Fruit fly (Drosophila melanogaster): Measurements from ENCODE around the gene SPE.

Gene SPE

DNA sequence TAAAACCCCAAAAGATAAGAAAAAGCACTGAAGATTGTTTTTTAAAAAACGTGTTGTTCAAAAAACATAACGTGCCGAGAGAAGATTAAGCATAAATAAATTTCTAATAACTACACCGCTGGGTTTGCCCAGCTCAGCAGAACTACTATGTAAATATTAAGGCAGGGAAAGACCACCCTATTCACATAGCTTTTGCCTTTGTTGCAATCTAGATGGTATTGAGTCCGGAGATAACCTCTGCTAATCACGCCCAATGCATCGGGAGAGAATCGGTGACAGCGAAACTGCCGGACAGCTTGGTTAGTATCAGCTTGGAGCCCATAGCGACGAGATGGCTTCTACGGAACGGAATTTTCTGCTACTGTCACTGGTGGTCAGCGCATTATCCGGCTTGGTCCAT is at the start of gene SPE:
TSS of gene SPE (plus strand) at position 301 of the 400 bp plus-strand sequence.
- TF ChIP-seq Rel (GFP tag; optimal IDR thresholded peaks at IDR 0.05) (no peak), Rel (tag; optimal IDR thresholded peaks at IDR 0.05) (peak; percentile 68), foxo (GFP tag; optimal IDR thresholded peaks at IDR 0.05) (no peak), sage (GFP tag; optimal IDR thresholded peaks at IDR 0.05) (no peak)

- TF ChIP-seq ey (GFP tag; optimal IDR thresholded peaks at IDR 0.05) (no peak), foxo (GFP tag; optimal IDR thresholded peaks at IDR 0.05) (no peak), CG9705 (GFP tag; optimal IDR thresholded peaks at IDR 0.05) (no peak), usp (GFP tag; optimal IDR thresholded peaks at IDR 0.05) (no peak), Hnf4 (GFP tag; optimal IDR thresholded peaks at IDR 0.05) (no peak), pan (optimal IDR thresholded peaks at IDR 0.05) (no peak), Myc (optimal IDR thresholded peaks at IDR 0.05) (no peak), Dfd (GFP tag; optimal IDR thresholded peaks at IDR 0.05) (no peak), CrebA (GFP tag; optimal IDR thresholded peaks at IDR 0.05; ENCODE audit: borderline replicate concordance) (no peak), HLH106 (tag; optimal IDR thresholded peaks at IDR 0.05) (no peak), GATAd (GFP tag; optimal IDR thresholded peaks at IDR 0.05) (no peak), psq (GFP tag; optimal IDR thresholded peaks at IDR 0.05) (no peak), tai (GFP tag; optimal IDR thresholded peaks at IDR 0.05) (no peak)
These were observed 48.8 kb upstream of the SPE start for dm6 chr3R:23637277-23637676.

- TF ChIP-seq Dfd (GFP tag; optimal IDR thresholded peaks at IDR 0.05) (no peak), Jra (GFP tag; optimal IDR thresholded peaks at IDR 0.05) (no peak), OdsH (GFP tag; optimal IDR thresholded peaks at IDR 0.05) (no peak), br (GFP tag; optimal IDR thresholded peaks at IDR 0.05) (no peak), rgr (GFP tag; optimal IDR thresholded peaks at IDR 0.05) (no peak), CG9705 (GFP tag; optimal IDR thresholded peaks at IDR 0.05) (no peak), woc (GFP tag; optimal IDR thresholded peaks at IDR 0.05) (no peak), GATAd (GFP tag; optimal IDR thresholded peaks at IDR 0.05) (no peak), fru (GFP tag; optimal IDR thresholded peaks at IDR 0.05) (no peak), ey (GFP tag; optimal IDR thresholded peaks at IDR 0.05) (no peak), Mio (GFP tag; optimal IDR thresholded peaks at IDR 0.05) (no peak), Sp1 (GFP tag; optimal IDR thresholded peaks at IDR 0.05) (no peak), dmrt93B (GFP tag; optimal IDR thresholded peaks at IDR 0.05) (no peak), jim (GFP tag; optimal IDR thresholded peaks at IDR 0.05) (no peak), Hr83 (GFP tag; optimal IDR thresholded peaks at IDR 0.05; ENCODE audit: poor library complexity, severe bottlenecking) (no peak), tai (GFP tag; optimal IDR thresholded peaks at IDR 0.05) (no peak), psq (GFP tag; optimal IDR thresholded peaks at IDR 0.05) (no peak), usp (GFP tag; optimal IDR thresholded peaks at IDR 0.05) (no peak), foxo (GFP tag; optimal IDR thresholded peaks at IDR 0.05) (no peak), h (GFP tag; optimal IDR thresholded peaks at IDR 0.05) (no peak)
These were observed 47.7 kb upstream of the SPE start for dm6 chr3R:23638351-23638750.

dm6 chr3R:23639583-23639982 is 46.5 kb upstream of the SPE start:
- TF ChIP-seq fru (GFP tag; optimal IDR thresholded peaks at IDR 0.05): no peak
- no peak for TF ChIP-seq Hnf4 (GFP tag; optimal IDR thresholded peaks at IDR 0.05)
- no peak for TF ChIP-seq ey (GFP tag; optimal IDR thresholded peaks at IDR 0.05)
- TF ChIP-seq Vsx2 (GFP tag; optimal IDR thresholded peaks at IDR 0.05; ENCODE audit: partially characterized antibody): no peak
- TF ChIP-seq N (GFP tag; optimal IDR thresholded peaks at IDR 0.05): no peak
- no peak for TF ChIP-seq Sp1 (GFP tag; optimal IDR thresholded peaks at IDR 0.05)
- no peak for TF ChIP-seq CG32264 (GFP tag; optimal IDR thresholded peaks at IDR 0.05)
- TF ChIP-seq Dfd (GFP tag; optimal IDR thresholded peaks at IDR 0.05): no peak
- no peak for TF ChIP-seq dmrt93B (GFP tag; optimal IDR thresholded peaks at IDR 0.05)
- no peak for TF ChIP-seq usp (GFP tag; optimal IDR thresholded peaks at IDR 0.05)
- TF ChIP-seq jim (GFP tag; optimal IDR thresholded peaks at IDR 0.05): no peak
- TF ChIP-seq rgr (GFP tag; optimal IDR thresholded peaks at IDR 0.05): no peak
- TF ChIP-seq Mio (GFP tag; optimal IDR thresholded peaks at IDR 0.05): no peak
- TF ChIP-seq h (GFP tag; optimal IDR thresholded peaks at IDR 0.05): no peak
- no peak for TF ChIP-seq dsf (GFP tag; optimal IDR thresholded peaks at IDR 0.05; ENCODE audit: borderline replicate concordance)
- no peak for TF ChIP-seq OdsH (GFP tag; optimal IDR thresholded peaks at IDR 0.05)
- TF ChIP-seq Hr78 (GFP tag; optimal IDR thresholded peaks at IDR 0.05): no peak
- TF ChIP-seq CrebA (GFP tag; optimal IDR thresholded peaks at IDR 0.05; ENCODE audit: borderline replicate concordance): no peak
- no peak for TF ChIP-seq brk (GFP tag; optimal IDR thresholded peaks at IDR 0.05)
- no peak for TF ChIP-seq dl (GFP tag; optimal IDR thresholded peaks at IDR 0.05; ENCODE audit: insufficient read depth in 1 of 2, partially characterized antibody in 2 of 2)

Measured in whole organism, wandering third instar larva.